Worm (Caenorhabditis elegans): ENCODE data around the gene K10D11.3.

The K10D11.3 gene

DNA sequence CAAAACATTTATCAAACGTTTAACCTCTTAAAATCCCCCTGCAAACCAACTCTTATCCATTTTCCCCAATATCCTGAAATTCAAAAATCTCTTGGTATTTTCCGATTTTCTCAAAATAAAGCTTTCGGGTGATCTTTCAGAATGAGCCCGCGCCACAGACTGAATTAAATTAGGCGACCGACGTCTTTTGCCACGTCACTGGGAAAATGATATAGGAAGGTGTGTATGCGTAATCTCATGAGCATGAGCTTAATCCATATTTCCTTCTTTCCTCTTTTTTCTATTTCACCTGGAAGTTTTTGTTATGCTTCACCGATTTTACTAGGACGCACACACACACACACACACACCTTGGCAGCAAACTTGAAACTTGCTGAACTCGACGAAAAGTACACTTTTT, 35.1 kb upstream of the K10D11.3 start:
- TF ChIP-seq nfya-1 (tag; optimal IDR thresholded peaks at IDR 0.05; ENCODE audit: borderline replicate concordance, insufficient read depth), result no peak
- no peak for TF ChIP-seq K12H6.12 (tag; optimal IDR thresholded peaks at IDR 0.05)
- no peak for TF ChIP-seq bed-2 (GFP tag; IDR thresholded peaks at IDR 0.05)
- no peak for TF ChIP-seq hlh-12 (tag; optimal IDR thresholded peaks at IDR 0.05)
- no peak for TF ChIP-seq C06A6.2 (GFP tag; conservative IDR thresholded peaks at IDR 0.05)
- TF ChIP-seq gei-17 (GFP tag; optimal IDR thresholded peaks at IDR 0.05), result no peak
- TF ChIP-seq ceh-79 (tag; optimal IDR thresholded peaks at IDR 0.05), result no peak
- no peak for TF ChIP-seq die-1 (tag; optimal IDR thresholded peaks at IDR 0.05)

DNA sequence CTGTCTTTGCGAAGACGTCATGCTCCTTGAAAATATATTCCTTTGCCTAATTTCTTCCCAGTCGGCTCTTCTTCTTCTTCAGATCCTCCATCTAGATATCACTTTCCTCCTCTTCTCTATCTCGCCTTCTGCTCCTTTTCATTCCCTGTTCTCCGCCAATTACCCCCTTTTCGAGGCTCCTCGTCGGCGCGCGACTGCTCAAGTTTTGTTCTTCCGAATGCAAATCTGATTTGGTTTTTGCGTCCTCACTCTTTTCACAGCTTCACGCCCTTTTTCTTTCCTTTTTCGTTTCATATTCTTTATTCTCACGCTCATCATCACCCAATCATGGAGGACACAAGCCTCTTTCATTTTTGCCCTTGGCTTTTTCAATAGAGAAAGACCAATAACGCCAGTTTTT, 30.9 kb upstream of the K10D11.3 start:
- no peak for TF ChIP-seq hlh-26 (GFP tag; conservative IDR thresholded peaks at IDR 0.05)
- no peak for TF ChIP-seq K12H6.12 (tag; optimal IDR thresholded peaks at IDR 0.05)
- TF ChIP-seq zfh-2 (GFP tag; conservative IDR thresholded peaks at IDR 0.05), result peak; percentile 73
- 0 out of 2 replicates have a peak, but pooled peaks have one; percentile 8 for TF ChIP-seq egrh-3 (GFP tag; IDR thresholded peaks at IDR 0.05)
- TF ChIP-seq B0336.3 (GFP tag; IDR thresholded peaks at IDR 0.05), result no peak
- no peak for TF ChIP-seq ama-1 (optimal IDR thresholded peaks at IDR 0.05)
- no peak for TF ChIP-seq ama-1 (GFP tag; optimal IDR thresholded peaks at IDR 0.05)
- TF ChIP-seq sptf-2 (GFP tag; optimal IDR thresholded peaks at IDR 0.05), result no peak
- TF ChIP-seq unc-62 (GFP tag; optimal IDR thresholded peaks at IDR 0.05), result no peak

ce11 chrIV:13015801-13016404, 30.0 kb upstream of the K10D11.3 start:
- no peak for TF ChIP-seq pbrm-1 (GFP tag; IDR thresholded peaks at IDR 0.05)
- TF ChIP-seq die-1 (tag; optimal IDR thresholded peaks at IDR 0.05), result no peak
- TF ChIP-seq zfh-2 (GFP tag; conservative IDR thresholded peaks at IDR 0.05), result no peak
- TF ChIP-seq repo-1 (tag; optimal IDR thresholded peaks at IDR 0.05), result no peak
- no peak for TF ChIP-seq F23B12.7 (tag; optimal IDR thresholded peaks at IDR 0.05; ENCODE audit: insufficient read depth)
- no peak for TF ChIP-seq attf-6 (GFP tag; IDR thresholded peaks at IDR 0.05)
- TF ChIP-seq xnd-1 (tag; optimal IDR thresholded peaks at IDR 0.05), result no peak
- no peak for TF ChIP-seq ztf-22 (GFP tag; optimal IDR thresholded peaks at IDR 0.05)
- no peak for TF ChIP-seq nfyb-1 (GFP tag; IDR thresholded peaks at IDR 0.05)
- no peak for TF ChIP-seq ztf-3 (GFP tag; optimal IDR thresholded peaks at IDR 0.05)
- TF ChIP-seq akir-1 (GFP tag; optimal IDR thresholded peaks at IDR 0.05), result no peak
- TF ChIP-seq K11D2.4 (GFP tag; IDR thresholded peaks at IDR 0.05), result no peak
- no peak for TF ChIP-seq ceh-79 (tag; optimal IDR thresholded peaks at IDR 0.05)
- no peak for TF ChIP-seq mel-28 (tag; optimal IDR thresholded peaks at IDR 0.05; ENCODE audit: borderline replicate concordance)
- TF ChIP-seq unc-62 (GFP tag; optimal IDR thresholded peaks at IDR 0.05), result no peak
- no peak for TF ChIP-seq ztf-28 (GFP tag; IDR thresholded peaks at IDR 0.05)

ce11 chrIV:13013711-13014341, 27.9 kb upstream of the K10D11.3 start:
- TF ChIP-seq snpc-4 (GFP tag; optimal IDR thresholded peaks at IDR 0.05), result no peak
- TF ChIP-seq snpc-4 (tag; optimal IDR thresholded peaks at IDR 0.05), result peak; percentile 41 to 84 (median 62)
- no peak for TF ChIP-seq ceh-27 (GFP tag; optimal IDR thresholded peaks at IDR 0.05)

DNA sequence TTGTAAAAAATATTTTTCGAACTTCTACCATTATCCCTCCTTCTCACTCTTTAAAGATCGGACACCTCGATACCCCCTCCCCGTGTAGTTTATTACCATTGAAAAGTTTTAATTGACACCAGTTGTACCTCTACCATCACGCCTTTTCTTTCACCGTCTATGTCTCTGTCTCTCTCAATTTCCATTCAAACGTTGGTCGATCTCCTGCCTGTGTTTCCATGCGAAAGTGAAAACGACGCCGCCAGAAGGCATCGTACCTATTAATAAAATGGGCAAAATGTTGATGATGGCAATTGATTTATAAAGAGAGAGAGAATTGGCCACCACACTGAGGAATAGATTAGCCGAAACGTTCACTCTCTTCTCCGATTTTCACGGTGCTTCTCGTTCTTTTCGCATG, 27.3 kb upstream of the K10D11.3 start:
- 0 out of 2 replicates have a peak, but pooled peaks have one; percentile 14 for TF ChIP-seq C06A6.2 (GFP tag; conservative IDR thresholded peaks at IDR 0.05)
- TF ChIP-seq lir-1 (GFP tag; conservative IDR thresholded peaks at IDR 0.05), result no peak
- TF ChIP-seq nhr-80 (tag; optimal IDR thresholded peaks at IDR 0.05), result peak; percentile 2
